Fruit fly (Drosophila melanogaster) whole organism: ENCODE measurements around the gene CG10165.

Experiments
- Dll ChIP-seq: fragments of >200 bp; optimal IDR thresholded peaks from 2 replicates; lab custom pipeline; 2017
- psq ChIP-seq: fragments of >200 bp; optimal IDR thresholded peaks from 2 replicates; lab custom pipeline; 2017

DNA sequence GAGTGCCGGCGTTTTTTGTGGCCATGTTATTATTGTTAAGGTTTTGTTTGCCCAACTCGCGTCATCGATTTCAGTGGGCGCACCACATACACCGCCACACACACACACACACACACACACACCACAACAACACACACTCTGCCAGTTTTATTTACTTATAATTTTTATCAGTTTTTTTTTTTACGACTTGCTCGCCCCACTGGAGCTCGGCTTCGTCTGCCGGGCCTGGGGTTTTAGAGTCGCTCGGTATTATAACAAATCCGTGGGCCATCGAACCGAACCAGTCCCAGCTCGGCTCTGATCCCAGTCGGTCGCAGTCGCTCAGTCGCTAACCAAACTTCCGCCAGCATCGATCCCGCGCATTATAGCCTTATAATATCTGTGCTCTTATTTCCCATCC, 19.3 kb upstream of the CG10165 start:
- TF ChIP-seq Dll (lab: Kevin White, UChicago) (no peak), psq (no peak)
